Fruit fly (Drosophila melanogaster) ovary, adult (tissue): ENCODE results near the gene CG3604.

Source experiments
- CG17801 ChIP-seq: fragments of 200-800 bp; optimal IDR thresholded peaks from 2 replicates; lab custom pipeline; 2019; ENCODE audit warnings: missing biosample characterization, mild to moderate bottlenecking, missing genetic modification characterization, moderate library complexity; ENCODE audit not compliant: partially characterized antibody

Gene CG3604

dm6 chr2L:3675770-3676169, 21.9 kb downstream of the CG3604 start:
- no peak for TF ChIP-seq CG17801

dm6 chr2L:3670481-3670880, 27.2 kb downstream of the CG3604 start, which contains the start of gene Sfp24Bc:
Gene Sfp24Bc (minus strand): TSS chr2L:3670581.
- no peak for TF ChIP-seq CG17801

dm6 chr2L:3669675-3670074, 28.0 kb downstream of the CG3604 start, which contains the start of gene Sfp24Bb:
Gene Sfp24Bb (minus strand): TSS chr2L:3669775.
- no peak for TF ChIP-seq CG17801

dm6 chr2L:3669034-3669433, 28.6 kb downstream of the CG3604 start, which contains the start of gene Sfp24Bd:
Gene Sfp24Bd (minus strand): TSS chr2L:3669134.
- no peak for TF ChIP-seq CG17801

- TF ChIP-seq CG17801 = no peak
These were observed 29.2 kb downstream of the CG3604 start, which contains the start of gene Sfp24Ba for dm6 chr2L:3668451-3668850. Gene Sfp24Ba (minus strand): TSS chr2L:3668551.

- no peak for TF ChIP-seq CG17801
These were observed 35.3 kb downstream of the CG3604 start, which contains the start of gene Drgx for dm6 chr2L:3662307-3662795. Gene Drgx (plus strand): TSS chr2L:3662745.

dm6 chr2L:3657349-3658142, 40.1 kb downstream of the CG3604 start:
- TF ChIP-seq CG17801 = no peak

dm6 chr2L:3656667-3657066, 41.0 kb downstream of the CG3604 start, which contains the start of gene for:
Gene for (minus strand): TSS chr2L:3656953.
- no peak for TF ChIP-seq CG17801

dm6 chr2L:3655698-3656105, 42.0 kb downstream of the CG3604 start:
- TF ChIP-seq CG17801 = peak; percentile 98

dm6 chr2L:3654956-3655618, 42.6 kb downstream of the CG3604 start:
- no peak for TF ChIP-seq CG17801

dm6 chr2L:3648173-3648972, 49.3 kb downstream of the CG3604 start:
- no peak for TF ChIP-seq CG17801

dm6 chr2L:3647521-3648172, 50.0 kb downstream of the CG3604 start:
- TF ChIP-seq CG17801 = peak; percentile 14
